Fruit fly (Drosophila melanogaster) Kc167 (cell line): ENCODE results near the gene Lcp65Ae.

ENCODE experiments used
- Myc ChIP-seq: fragments of >200 bp; optimal IDR thresholded peaks from 2 replicates; lab custom pipeline; 2017; ENCODE audit warnings: missing external identifiers
- Sin3A ChIP-seq: fragments of >200 bp; optimal IDR thresholded peaks from 2 replicates; lab custom pipeline; 2018; ENCODE audit warnings: missing external identifiers
- h ChIP-seq: fragments of >200 bp; optimal IDR thresholded peaks from 3 replicates; lab custom pipeline; 2018; ENCODE audit warnings: missing external identifiers
- insv ChIP-seq: fragments of >200 bp; optimal IDR thresholded peaks from 3 replicates; lab custom pipeline; 2018; ENCODE audit warnings: missing external identifiers
- psq ChIP-seq: fragments of >200 bp; optimal IDR thresholded peaks from 2 replicates; lab custom pipeline; 2017; ENCODE audit warnings: missing external identifiers
- ttk ChIP-seq: sonication (Bioruptor generic); optimal IDR thresholded peaks from 2 replicates; lab custom pipeline; 2017; ENCODE audit warnings: missing external identifiers

Lcp65Ae gene

dm6 chr3L:6110673-6111449, 27.1 kb downstream of the Lcp65Ae start:
- no peak for TF ChIP-seq psq (lab: Kevin White, UChicago)
- no peak for TF ChIP-seq insv
- no peak for TF ChIP-seq Sin3A (lab: Kevin White, UChicago)
- no peak for TF ChIP-seq h
- TF ChIP-seq ttk: no peak
- no peak for TF ChIP-seq Myc

dm6 chr3L:6108264-6109060, 29.5 kb downstream of the Lcp65Ae start:
- TF ChIP-seq Myc: no peak
- TF ChIP-seq Sin3A (lab: Kevin White, UChicago): no peak
- TF ChIP-seq insv: no peak
- no peak for TF ChIP-seq psq (lab: Kevin White, UChicago)
- no peak for TF ChIP-seq h
- no peak for TF ChIP-seq ttk

dm6 chr3L:6106717-6107116, 31.2 kb downstream of the Lcp65Ae start:
- no peak for TF ChIP-seq insv
- no peak for TF ChIP-seq h
- TF ChIP-seq psq (lab: Kevin White, UChicago): no peak
- no peak for TF ChIP-seq ttk
- TF ChIP-seq Sin3A (lab: Kevin White, UChicago): no peak
- TF ChIP-seq Myc: no peak

- no peak for TF ChIP-seq h
- no peak for TF ChIP-seq insv
- no peak for TF ChIP-seq psq (lab: Kevin White, UChicago)
- no peak for TF ChIP-seq Myc
- TF ChIP-seq Sin3A (lab: Kevin White, UChicago): no peak
- TF ChIP-seq ttk: no peak
Measured at dm6 chr3L:6105435-6105834, 32.5 kb downstream of the Lcp65Ae start.

dm6 chr3L:6104551-6104950, 33.4 kb downstream of the Lcp65Ae start:
- TF ChIP-seq Myc (no peak), Sin3A (lab: Kevin White, UChicago) (no peak), insv (no peak), h (no peak), psq (lab: Kevin White, UChicago) (no peak), ttk (no peak)

dm6 chr3L:6103658-6104057, 34.3 kb downstream of the Lcp65Ae start:
- no peak for TF ChIP-seq Myc
- TF ChIP-seq insv: no peak
- no peak for TF ChIP-seq ttk
- TF ChIP-seq Sin3A (lab: Kevin White, UChicago): no peak

- TF ChIP-seq h (no peak), psq (lab: Kevin White, UChicago) (no peak), Myc (no peak)
Measured at dm6 chr3L:6097270-6097669, 40.6 kb downstream of the Lcp65Ae start, which contains the start of gene Ets65A. Gene Ets65A (plus strand): TSS chr3L:6097617.

dm6 chr3L:6094697-6095096, 43.2 kb downstream of the Lcp65Ae start, which contains the start of the genes CG10467 and loj:
Gene CG10467 (minus strand): TSS chr3L:6094747.
Gene loj (plus strand): TSS chr3L:6094987.
- no peak for TF ChIP-seq Sin3A (lab: Kevin White, UChicago)
- no peak for TF ChIP-seq h

dm6 chr3L:6093213-6093612, 44.7 kb downstream of the Lcp65Ae start, which contains the start of gene CG10469:
Gene CG10469 (minus strand): TSS chr3L:6093313.
- no peak for TF ChIP-seq ttk
